Worm (Caenorhabditis elegans): Measurements from ENCODE around the gene C07A9.13.

C07A9.13 gene

DNA sequence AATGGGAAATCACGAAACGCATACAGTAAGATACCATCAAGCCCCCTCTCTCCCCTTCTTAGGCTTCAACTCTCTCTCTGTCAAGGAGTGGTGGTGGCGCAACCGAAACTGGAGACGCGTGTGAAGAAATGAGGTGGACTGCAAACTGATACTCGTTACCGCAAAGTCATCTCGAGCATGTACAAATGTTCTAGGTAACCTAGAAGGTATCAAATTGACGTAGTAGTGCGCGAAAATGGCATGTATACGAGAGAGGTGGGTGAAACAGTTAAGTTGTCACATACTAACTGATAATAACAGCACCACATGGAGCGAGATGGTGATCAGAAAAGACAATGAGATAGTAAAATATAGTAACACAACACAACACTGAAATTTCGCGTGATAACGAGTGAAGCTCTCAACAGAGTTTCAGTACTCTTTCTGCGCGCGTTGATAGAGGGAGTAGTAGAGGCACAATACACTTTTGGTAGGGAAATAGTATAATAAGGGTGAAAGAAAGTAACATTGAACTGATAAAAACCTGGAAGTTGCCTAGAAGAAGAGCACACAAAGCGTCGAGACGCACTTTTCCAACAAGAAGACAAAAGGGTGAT, 42.8 kb downstream of the C07A9.13 start:
- no peak for TF ChIP-seq F13C5.2 (tag; optimal IDR thresholded peaks at IDR 0.05)
- TF ChIP-seq pes-1 (GFP tag; IDR thresholded peaks at IDR 0.05), result no peak
- TF ChIP-seq aly-1 (tag; optimal IDR thresholded peaks at IDR 0.05), result no peak
- no peak for TF ChIP-seq hnd-1 (tag; optimal IDR thresholded peaks at IDR 0.05)
- TF ChIP-seq ceh-36 (tag; optimal IDR thresholded peaks at IDR 0.05), result no peak
- no peak for TF ChIP-seq B0310.2 (tag; optimal IDR thresholded peaks at IDR 0.05)
- no peak for TF ChIP-seq ets-7 (tag; optimal IDR thresholded peaks at IDR 0.05)
- no peak for TF ChIP-seq flt-1 (GFP tag; IDR thresholded peaks at IDR 0.05)
- TF ChIP-seq tra-4 (tag; optimal IDR thresholded peaks at IDR 0.05), result no peak
- TF ChIP-seq ceh-13 (GFP tag; optimal IDR thresholded peaks at IDR 0.05), result no peak

DNA sequence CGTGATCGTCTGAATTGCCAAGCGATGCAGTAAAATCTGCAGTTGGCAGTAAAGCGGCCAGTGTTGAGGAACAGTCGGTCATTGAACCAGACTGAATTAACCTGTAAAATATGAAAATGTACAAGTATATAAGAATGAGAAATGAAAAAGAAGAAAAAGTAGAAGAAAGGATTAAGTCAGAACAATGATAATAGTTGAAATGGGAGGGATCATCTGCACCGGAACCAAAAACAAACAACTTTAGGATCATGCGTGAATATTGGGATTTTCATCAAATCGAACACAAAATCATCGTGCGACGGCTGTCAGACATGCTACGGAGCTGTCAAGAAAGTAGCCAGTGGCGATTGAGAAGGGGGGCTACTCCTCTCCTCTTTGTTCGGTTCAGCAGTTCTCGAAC, 44.1 kb downstream of the C07A9.13 start, which contains the start of gene gei-13:
gei-13 (minus strand) TSS at position 101 of the 400 bp plus-strand sequence.
- TF ChIP-seq tra-4 (tag; optimal IDR thresholded peaks at IDR 0.05), result no peak
- no peak for TF ChIP-seq tbx-11 (GFP tag; IDR thresholded peaks at IDR 0.05)
- TF ChIP-seq hmg-4 (GFP tag; optimal IDR thresholded peaks at IDR 0.05), result no peak
- TF ChIP-seq pes-1 (GFP tag; IDR thresholded peaks at IDR 0.05), result no peak
- no peak for TF ChIP-seq sea-1 (GFP tag; conservative IDR thresholded peaks at IDR 0.05)
- TF ChIP-seq ceh-13 (GFP tag; optimal IDR thresholded peaks at IDR 0.05), result no peak
- TF ChIP-seq F13C5.2 (tag; optimal IDR thresholded peaks at IDR 0.05), result no peak
- no peak for TF ChIP-seq aly-1 (tag; optimal IDR thresholded peaks at IDR 0.05)
- TF ChIP-seq flt-1 (GFP tag; IDR thresholded peaks at IDR 0.05), result no peak
- no peak for TF ChIP-seq hmbx-1 (tag; optimal IDR thresholded peaks at IDR 0.05)
- no peak for TF ChIP-seq hnd-1 (tag; optimal IDR thresholded peaks at IDR 0.05)
- TF ChIP-seq ceh-36 (tag; optimal IDR thresholded peaks at IDR 0.05), result no peak
- TF ChIP-seq scrt-1 (GFP tag; IDR thresholded peaks at IDR 0.05), result no peak
- no peak for TF ChIP-seq ets-7 (tag; optimal IDR thresholded peaks at IDR 0.05)
- TF ChIP-seq tbx-37 (GFP tag; conservative IDR thresholded peaks at IDR 0.05), result no peak

DNA sequence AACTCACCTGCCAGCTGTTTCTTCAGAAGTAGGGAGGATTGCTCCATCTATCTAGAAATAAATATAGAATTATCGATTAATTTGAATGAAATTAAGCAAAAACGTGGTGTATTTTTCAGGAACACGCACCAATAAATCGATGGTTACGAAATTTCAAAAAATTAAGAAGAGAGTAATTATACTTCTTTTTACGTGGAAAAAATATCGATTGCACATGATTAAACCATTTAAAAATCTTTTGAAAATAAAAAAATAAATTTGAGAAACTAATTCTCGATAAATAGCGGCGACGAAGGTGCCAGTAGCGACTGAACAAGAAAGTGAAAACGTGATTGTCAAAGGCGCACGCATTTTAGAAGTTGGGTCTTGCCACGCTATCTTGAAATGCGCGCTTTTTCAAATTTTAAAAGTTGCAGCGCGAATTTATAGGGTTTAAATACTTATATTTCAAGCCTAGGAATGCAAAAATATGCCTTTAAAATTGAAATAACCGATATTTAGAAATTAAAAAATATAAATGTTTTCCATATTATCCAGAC, 49.9 kb downstream of the C07A9.13 start, which contains the start of gene ubc-7:
ubc-7 (minus strand) TSS at position 51 of the 539 bp plus-strand sequence.
- TF ChIP-seq F13C5.2 (tag; optimal IDR thresholded peaks at IDR 0.05) (peak; percentile 56), tbx-37 (GFP tag; conservative IDR thresholded peaks at IDR 0.05) (no peak)

DNA sequence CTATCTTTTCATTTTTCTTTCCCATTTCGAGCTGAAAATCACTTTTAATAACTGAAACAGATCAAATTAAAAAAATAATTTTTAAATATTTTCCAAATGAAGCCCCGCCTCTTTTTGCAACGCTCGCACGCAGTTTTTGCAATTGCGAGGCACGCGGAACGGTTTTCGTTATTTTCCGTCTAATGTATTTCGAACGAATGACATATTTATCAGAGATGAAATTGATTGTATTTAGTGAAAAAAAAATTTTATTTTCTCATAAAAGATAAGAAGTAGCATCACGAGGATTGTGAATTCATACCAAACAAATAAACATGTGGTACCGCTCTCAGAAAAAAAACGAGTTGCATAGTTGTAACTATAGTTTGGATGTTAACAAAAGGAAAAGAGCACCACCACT, 51.3 kb downstream of the C07A9.13 start, which contains the start of gene rpac-19:
rpac-19 (minus strand) TSS at position 31 of the 400 bp plus-strand sequence.
- TF ChIP-seq pes-1 (GFP tag; IDR thresholded peaks at IDR 0.05) (peak; percentile 73), ama-1 (optimal IDR thresholded peaks at IDR 0.05) (no peak), scrt-1 (GFP tag; IDR thresholded peaks at IDR 0.05) (peak; percentile 69; the same call in 1 of the 2 replicates), B0310.2 (tag; optimal IDR thresholded peaks at IDR 0.05) (no peak), ceh-13 (GFP tag; optimal IDR thresholded peaks at IDR 0.05) (peak; percentile 49), F13C5.2 (tag; optimal IDR thresholded peaks at IDR 0.05) (peak; percentile 70), aly-1 (tag; optimal IDR thresholded peaks at IDR 0.05) (no peak), tra-4 (tag; optimal IDR thresholded peaks at IDR 0.05) (no peak), ceh-36 (tag; optimal IDR thresholded peaks at IDR 0.05) (peak; percentile 53), hmbx-1 (tag; optimal IDR thresholded peaks at IDR 0.05) (peak; percentile 44), ets-7 (tag; optimal IDR thresholded peaks at IDR 0.05) (no peak), tbx-37 (GFP tag; conservative IDR thresholded peaks at IDR 0.05) (peak; percentile 50; the same call in 1 of the 2 replicates), hnd-1 (tag; optimal IDR thresholded peaks at IDR 0.05) (peak; percentile 23), sea-1 (GFP tag; conservative IDR thresholded peaks at IDR 0.05) (0 out of 2 replicates have a peak, but pooled peaks have one; percentile 57), flt-1 (GFP tag; IDR thresholded peaks at IDR 0.05) (peak; percentile 61; the same call in 1 of the 2 replicates), hmg-4 (GFP tag; optimal IDR thresholded peaks at IDR 0.05) (peak; percentile 13), tbx-11 (GFP tag; IDR thresholded peaks at IDR 0.05) (no peak)
